Worm (Caenorhabditis elegans): ENCODE measurements around the gene ZK632.4.

ZK632.4 gene

ce11 chrIII:9793592-9794417, 13.4 kb downstream of the ZK632.4 start, which contains the start of the genes R10E11.9 and mcm-6 (continued):
- TF ChIP-seq dpl-1 (GFP tag; optimal IDR thresholded peaks at IDR 0.05), result peak; percentile 66
- no peak for TF ChIP-seq unc-62 (GFP tag; optimal IDR thresholded peaks at IDR 0.05)
- peak; percentile 92 for TF ChIP-seq lsl-1 (GFP tag; optimal IDR thresholded peaks at IDR 0.05)
- TF ChIP-seq snpc-4 (GFP tag; optimal IDR thresholded peaks at IDR 0.05), result no peak
- TF ChIP-seq snpc-4 (tag; optimal IDR thresholded peaks at IDR 0.05), result peak in 1 of 4 experiments; percentile 4
- no peak for TF ChIP-seq athp-1 (tag; optimal IDR thresholded peaks at IDR 0.05)
- no peak for TF ChIP-seq bed-1 (GFP tag; IDR thresholded peaks at IDR 0.05)
- TF ChIP-seq B0035.1 (tag; optimal IDR thresholded peaks at IDR 0.05), result no peak
- no peak for TF ChIP-seq lin-35 (GFP tag; optimal IDR thresholded peaks at IDR 0.05)
- no peak for TF ChIP-seq F37B4.10 (GFP tag; IDR thresholded peaks at IDR 0.05)
- TF ChIP-seq egl-18 (GFP tag; IDR thresholded peaks at IDR 0.05), result no peak
- TF ChIP-seq ccch-3 (GFP tag; optimal IDR thresholded peaks at IDR 0.05), result no peak
- TF ChIP-seq ZK185.1 (tag; optimal IDR thresholded peaks at IDR 0.05; ENCODE audit: poor library complexity, severe bottlenecking), result no peak
- TF ChIP-seq B0019.2 (GFP tag; conservative IDR thresholded peaks at IDR 0.05), result no peak
- no peak for TF ChIP-seq F52B5.7 (tag; optimal IDR thresholded peaks at IDR 0.05)
- no peak for TF ChIP-seq F39B2.1 (GFP tag; IDR thresholded peaks at IDR 0.05)
- TF ChIP-seq Y53G8AR.9 (GFP tag; conservative IDR thresholded peaks at IDR 0.05), result no peak
- no peak for TF ChIP-seq sptf-2 (GFP tag; optimal IDR thresholded peaks at IDR 0.05)
- TF ChIP-seq nhr-90 (tag; optimal IDR thresholded peaks at IDR 0.05), result no peak
- TF ChIP-seq bed-2 (GFP tag; IDR thresholded peaks at IDR 0.05), result no peak
- no peak for TF ChIP-seq snpc-1.1 (tag; optimal IDR thresholded peaks at IDR 0.05; ENCODE audit: insufficient read depth)
- TF ChIP-seq unc-130 (GFP tag; optimal IDR thresholded peaks at IDR 0.05), result peak; percentile 37
- TF ChIP-seq rpc-1 (optimal IDR thresholded peaks at IDR 0.05), result no peak
- TF ChIP-seq rpc-1 (tag; optimal IDR thresholded peaks at IDR 0.05), result no peak
- TF ChIP-seq K12H6.12 (tag; optimal IDR thresholded peaks at IDR 0.05), result no peak
- TF ChIP-seq egrh-3 (GFP tag; IDR thresholded peaks at IDR 0.05), result no peak
- no peak for TF ChIP-seq repo-1 (tag; optimal IDR thresholded peaks at IDR 0.05)
- TF ChIP-seq hlh-26 (GFP tag; conservative IDR thresholded peaks at IDR 0.05), result no peak
- TF ChIP-seq F49E8.2 (tag; optimal IDR thresholded peaks at IDR 0.05; ENCODE audit: insufficient read depth), result no peak
- TF ChIP-seq sdz-38 (tag; optimal IDR thresholded peaks at IDR 0.05), result no peak
- TF ChIP-seq hsf-1 (GFP tag; IDR thresholded peaks at IDR 0.05), result no peak
- no peak for TF ChIP-seq hlh-12 (tag; optimal IDR thresholded peaks at IDR 0.05)
- no peak for TF ChIP-seq nfyb-1 (GFP tag; IDR thresholded peaks at IDR 0.05)
- TF ChIP-seq pbrm-1 (GFP tag; IDR thresholded peaks at IDR 0.05), result no peak
- TF ChIP-seq nfya-2 (GFP tag; IDR thresholded peaks at IDR 0.05), result no peak
- no peak for TF ChIP-seq attf-6 (GFP tag; IDR thresholded peaks at IDR 0.05)
- no peak for TF ChIP-seq nhr-27 (tag; optimal IDR thresholded peaks at IDR 0.05)
- TF ChIP-seq die-1 (tag; optimal IDR thresholded peaks at IDR 0.05), result no peak
- no peak for TF ChIP-seq aptf-3 (GFP tag; IDR thresholded peaks at IDR 0.05)
- TF ChIP-seq hrde-1 (tag; optimal IDR thresholded peaks at IDR 0.05; ENCODE audit: borderline replicate concordance), result no peak
- TF ChIP-seq C17E4.6 (GFP tag; IDR thresholded peaks at IDR 0.05), result no peak
- TF ChIP-seq madf-6 (GFP tag; IDR thresholded peaks at IDR 0.05), result peak; percentile 94
- TF ChIP-seq tbx-9 (tag; optimal IDR thresholded peaks at IDR 0.05; ENCODE audit: borderline replicate concordance), result no peak
- no peak for TF ChIP-seq madf-3 (GFP tag; IDR thresholded peaks at IDR 0.05)
- TF ChIP-seq nhr-120 (GFP tag; IDR thresholded peaks at IDR 0.05), result no peak
- TF ChIP-seq rcor-1 (GFP tag; IDR thresholded peaks at IDR 0.05), result 0 out of 2 replicates have a peak, but pooled peaks have one; percentile 19
- TF ChIP-seq B0336.3 (GFP tag; IDR thresholded peaks at IDR 0.05), result 0 out of 2 replicates have a peak, but pooled peaks have one; percentile 15
- no peak for TF ChIP-seq mes-4 (tag; optimal IDR thresholded peaks at IDR 0.05)

All from whole organism, young adult.